Worm (Caenorhabditis elegans): ENCODE results near the gene F54F12.2.

- TF ChIP-seq Y55F3AM.14 (GFP tag; optimal IDR thresholded peaks at IDR 0.05) (no peak), nhr-25 (tag; optimal IDR thresholded peaks at IDR 0.05) (no peak), nhr-11 (tag; optimal IDR thresholded peaks at IDR 0.05) (no peak), ama-1 (optimal IDR thresholded peaks at IDR 0.05) (no peak), zag-1 (tag; optimal IDR thresholded peaks at IDR 0.05) (no peak), dmd-4 (tag; optimal IDR thresholded peaks at IDR 0.05) (no peak), R02D3.7 (tag; optimal IDR thresholded peaks at IDR 0.05) (no peak)
Measured at ce11 chrIII:13061734-13062133, 21.9 kb downstream of the F54F12.2 start.

All from whole organism, L2 larva.